Worm (Caenorhabditis elegans) whole organism, early embryonic: ENCODE measurements around the gene let-60.

Experiments used
- B0310.2 ChIP-seq: sonication (generic microtip); optimal IDR thresholded peaks from 2 replicates; lab custom pipeline; 2016; ENCODE audit warnings: mild to moderate bottlenecking, missing genetic modification characterization, missing compliant biosample characterization
- F13C5.2 ChIP-seq: sonication (generic microtip); optimal IDR thresholded peaks from 2 replicates; lab custom pipeline; 2017; ENCODE audit warnings: mild to moderate bottlenecking, missing genetic modification characterization, inconsistent platforms, missing compliant biosample characterization
- aly-1 ChIP-seq: sonication (generic microtip); optimal IDR thresholded peaks from 2 replicates; lab custom pipeline; 2016; ENCODE audit warnings: missing genetic modification characterization, missing compliant biosample characterization
- ama-1 ChIP-seq: fragments of 150-350 bp; optimal IDR thresholded peaks from 2 replicates; lab custom pipeline; 2014
- ceh-13 ChIP-seq: fragments of 200-800 bp; sonication (Bioruptor generic); optimal IDR thresholded peaks from 2 replicates; lab custom pipeline; 2018; ENCODE audit warnings: mild to moderate bottlenecking, missing genetic modification characterization, missing compliant biosample characterization
- flt-1 ChIP-seq: fragments of 200-800 bp; sonication (Bioruptor generic); IDR thresholded peaks from 2 replicates; pipeline ENCODE4 v1.3.6; 2022; ENCODE audit warnings: missing genetic modification characterization, missing compliant biosample characterization
- hmbx-1 ChIP-seq: sonication (generic microtip); optimal IDR thresholded peaks from 2 replicates; lab custom pipeline; 2016; ENCODE audit warnings: mild to moderate bottlenecking, missing genetic modification characterization, missing compliant biosample characterization
- pes-1 ChIP-seq: fragments of 200-800 bp; sonication (Bioruptor generic); IDR thresholded peaks from 2 replicates; pipeline ENCODE4 v1.3.6; 2022; ENCODE audit warnings: missing genetic modification reagents, missing genetic modification characterization, missing compliant biosample characterization
- scrt-1 ChIP-seq: fragments of 200-800 bp; sonication (Bioruptor generic); IDR thresholded peaks from 2 replicates; pipeline ENCODE4 v1.3.6; 2022; ENCODE audit warnings: missing genetic modification characterization, missing compliant biosample characterization
- tbx-11 ChIP-seq: fragments of 200-800 bp; sonication (Bioruptor generic); IDR thresholded peaks from 2 replicates; pipeline ENCODE4 v1.3.6; 2022; ENCODE audit warnings: missing genetic modification characterization, missing compliant biosample characterization
- tra-4 ChIP-seq: sonication (generic microtip); optimal IDR thresholded peaks from 2 replicates; lab custom pipeline; 2017; ENCODE audit warnings: missing genetic modification characterization, missing compliant biosample characterization

DNA sequence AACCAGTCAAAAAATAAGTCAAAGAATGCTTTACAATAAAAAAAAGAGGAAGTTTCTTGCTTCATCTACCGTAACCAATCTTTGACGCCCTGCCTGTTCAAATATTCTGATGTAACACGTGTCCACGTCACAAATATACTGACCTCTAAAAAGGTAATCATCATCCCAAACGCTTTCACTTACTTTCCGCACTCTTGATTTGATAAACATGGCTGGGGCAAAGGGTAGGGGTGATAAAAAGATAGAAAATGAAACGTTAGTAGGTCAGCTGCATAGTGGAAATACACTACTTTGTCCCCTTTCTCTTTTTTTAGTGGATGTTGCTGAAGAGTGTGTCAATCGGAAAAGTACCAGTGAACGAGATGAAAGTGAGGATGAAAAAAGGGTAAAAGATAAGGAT, 9.2 kb upstream of the let-60 start:
- TF ChIP-seq tra-4 (tag; lab: Kevin White, UChicago) (no peak), F13C5.2 (tag; lab: Kevin White, UChicago) (no peak), pes-1 (no peak), ama-1 (no peak), ceh-13 (GFP tag; lab: Kevin White, UChicago) (no peak), aly-1 (tag; lab: Kevin White, UChicago) (no peak), B0310.2 (no peak), hmbx-1 (no peak), tbx-11 (GFP tag; lab: Robert Waterston, UW) (no peak), scrt-1 (GFP tag; lab: Robert Waterston, UW) (no peak), flt-1 (GFP tag; lab: Robert Waterston, UW) (no peak)
